Worm (Caenorhabditis elegans) whole organism, L3 larva: Measurements from ENCODE around the gene Y32F6B.1.
A peak's percentile ranks its signal among the peaks of the same experiment; 100 is the strongest.

Experiments used
- R02D3.7 ChIP-seq: fragments of 150-350 bp; optimal IDR thresholded peaks from 2 replicates; lab custom pipeline; 2014; ENCODE audit warnings: missing biosample characterization, missing genetic modification characterization
- ZK546.5 ChIP-seq: sonication (generic microtip); optimal IDR thresholded peaks from 2 replicates; lab custom pipeline; 2017; ENCODE audit warnings: missing biosample characterization, missing genetic modification characterization
- aly-2 ChIP-seq: fragments of 150-350 bp; optimal IDR thresholded peaks from 2 replicates; lab custom pipeline; 2014; ENCODE audit warnings: missing biosample characterization, missing genetic modification characterization
- ama-1 ChIP-seq: fragments of 150-350 bp; optimal IDR thresholded peaks from 2 replicates; lab custom pipeline; 2018
- ceh-28 ChIP-seq: fragments of 150-350 bp; optimal IDR thresholded peaks from 2 replicates; lab custom pipeline; 2014; ENCODE audit warnings: missing biosample characterization, missing genetic modification reagents, missing genetic modification characterization
- ceh-82 ChIP-seq: fragments of 150-350 bp; optimal IDR thresholded peaks from 2 replicates; lab custom pipeline; 2014; ENCODE audit warnings: missing biosample characterization, missing genetic modification characterization
- ceh-9 ChIP-seq: sonication (generic microtip); optimal IDR thresholded peaks from 2 replicates; lab custom pipeline; 2018; ENCODE audit warnings: missing biosample characterization, missing genetic modification characterization
- daf-12 ChIP-seq: fragments of 150-350 bp; optimal IDR thresholded peaks from 2 replicates; lab custom pipeline; 2014; ENCODE audit warnings: missing biosample characterization, missing genetic modification reagents, missing genetic modification characterization
- egl-27 ChIP-seq: sonication (generic microtip); optimal IDR thresholded peaks from 4 replicates; lab custom pipeline; 2017; ENCODE audit warnings: missing biosample characterization, missing genetic modification reagents, missing genetic modification characterization
- egl-5 ChIP-seq: fragments of 150-350 bp; optimal IDR thresholded peaks from 2 replicates; lab custom pipeline; 2017; ENCODE audit warnings: missing biosample characterization, missing genetic modification reagents, missing genetic modification characterization, inconsistent platforms
- elt-1 ChIP-seq: fragments of 150-350 bp; optimal IDR thresholded peaks from 2 replicates; lab custom pipeline; 2014; ENCODE audit warnings: missing biosample characterization, missing genetic modification characterization
- elt-3 ChIP-seq, 3 experiments: fragments of 150-350 bp in 1 of 3; sonication (generic microtip) in 2 of 3; optimal IDR thresholded peaks; 2 replicates in 2 of 3; 4 replicates in 1 of 3; lab custom pipeline; 2014 to 2017; ENCODE audit warnings: missing biosample characterization in 3 of 3, missing genetic modification characterization in 3 of 3
- eor-1 ChIP-seq, 2 experiments: fragments of 150-350 bp; optimal IDR thresholded peaks; 2 replicates each; lab custom pipeline; 2014 to 2018; ENCODE audit warnings: missing biosample characterization in 2 of 2, missing genetic modification characterization in 2 of 2
- fkh-2 ChIP-seq: fragments of 150-350 bp; optimal IDR thresholded peaks from 2 replicates; lab custom pipeline; 2014; ENCODE audit warnings: missing biosample characterization, missing genetic modification reagents, missing genetic modification characterization
- fos-1 ChIP-seq: fragments of 150-350 bp; optimal IDR thresholded peaks from 2 replicates; lab custom pipeline; 2014; ENCODE audit warnings: missing biosample characterization, missing genetic modification characterization
- hmg-11 ChIP-seq: sonication (generic microtip); optimal IDR thresholded peaks from 2 replicates; lab custom pipeline; 2016; ENCODE audit warnings: missing genetic modification characterization, missing compliant biosample characterization
- jun-1 ChIP-seq: fragments of 150-350 bp; optimal IDR thresholded peaks from 2 replicates; lab custom pipeline; 2014; ENCODE audit warnings: missing biosample characterization, missing genetic modification reagents, missing genetic modification characterization
- lin-15B ChIP-seq: fragments of 150-350 bp; optimal IDR thresholded peaks from 2 replicates; lab custom pipeline; 2014; ENCODE audit warnings: missing biosample characterization, missing genetic modification characterization
- lin-39 ChIP-seq: fragments of 150-350 bp; optimal IDR thresholded peaks from 2 replicates; lab custom pipeline; 2018; ENCODE audit warnings: missing biosample characterization, missing genetic modification reagents, missing genetic modification characterization
- lsy-12 ChIP-seq: sonication (generic microtip); optimal IDR thresholded peaks from 2 replicates; lab custom pipeline; 2016; ENCODE audit warnings: mild to moderate bottlenecking, missing genetic modification characterization, missing compliant biosample characterization
- mml-1 ChIP-seq: fragments of 150-350 bp; sonication (generic microtip); optimal IDR thresholded peaks from 3 replicates; lab custom pipeline; 2014; ENCODE audit warnings: missing biosample characterization, missing genetic modification characterization
- nfya-1 ChIP-seq: sonication (generic microtip); optimal IDR thresholded peaks from 2 replicates; lab custom pipeline; 2017; ENCODE audit warnings: missing genetic modification characterization, mild to moderate bottlenecking, missing compliant biosample characterization, antibody characterized with exemption, moderate library complexity; ENCODE audit not compliant: insufficient read depth
- nhr-11 ChIP-seq: fragments of 150-350 bp; optimal IDR thresholded peaks from 2 replicates; lab custom pipeline; 2014; ENCODE audit warnings: missing biosample characterization, missing genetic modification characterization
- nhr-23 ChIP-seq: fragments of 150-350 bp; optimal IDR thresholded peaks from 2 replicates; lab custom pipeline; 2014; ENCODE audit warnings: missing biosample characterization, missing genetic modification reagents, missing genetic modification characterization
- nhr-237 ChIP-seq: fragments of 150-350 bp; optimal IDR thresholded peaks from 2 replicates; lab custom pipeline; 2014; ENCODE audit warnings: missing biosample characterization, missing genetic modification characterization
- nhr-25 ChIP-seq: sonication (generic microtip); optimal IDR thresholded peaks from 2 replicates; lab custom pipeline; 2017; ENCODE audit warnings: missing biosample characterization, missing genetic modification characterization
- nhr-28 ChIP-seq: fragments of 150-350 bp; optimal IDR thresholded peaks from 2 replicates; lab custom pipeline; 2014; ENCODE audit warnings: missing biosample characterization, missing genetic modification characterization
- nhr-43 ChIP-seq: sonication (generic microtip); optimal IDR thresholded peaks from 2 replicates; lab custom pipeline; 2016; ENCODE audit warnings: mild to moderate bottlenecking, missing genetic modification characterization, missing compliant biosample characterization; ENCODE audit not compliant: poor library complexity, severe bottlenecking
- nhr-67 ChIP-seq: fragments of 150-350 bp; optimal IDR thresholded peaks from 2 replicates; lab custom pipeline; 2014; ENCODE audit warnings: missing biosample characterization, missing genetic modification characterization
- nhr-76 ChIP-seq: fragments of 150-350 bp; sonication (generic microtip); optimal IDR thresholded peaks from 5 replicates; lab custom pipeline; 2014; ENCODE audit warnings: missing biosample characterization, missing genetic modification characterization
- nhr-77 ChIP-seq: fragments of 150-350 bp; optimal IDR thresholded peaks from 2 replicates; lab custom pipeline; 2014; ENCODE audit warnings: missing biosample characterization, missing genetic modification characterization
- pha-4 ChIP-seq: fragments of 150-350 bp; optimal IDR thresholded peaks from 2 replicates; lab custom pipeline; 2014; ENCODE audit warnings: missing biosample characterization, missing genetic modification reagents, missing genetic modification characterization
- pqm-1 ChIP-seq: fragments of 150-350 bp; optimal IDR thresholded peaks from 2 replicates; lab custom pipeline; 2017; ENCODE audit warnings: missing biosample characterization, missing genetic modification characterization, inconsistent platforms
- skn-1 ChIP-seq: fragments of 150-350 bp; optimal IDR thresholded peaks from 2 replicates; lab custom pipeline; 2014; ENCODE audit warnings: missing biosample characterization, missing genetic modification characterization
- snpc-4 ChIP-seq: fragments of 150-350 bp; optimal IDR thresholded peaks from 2 replicates; lab custom pipeline; 2014; ENCODE audit warnings: missing biosample characterization, missing genetic modification characterization
- unc-39 ChIP-seq: sonication (generic microtip); optimal IDR thresholded peaks from 4 replicates; lab custom pipeline; 2017; ENCODE audit warnings: missing biosample characterization, missing genetic modification characterization
- unc-62 ChIP-seq: fragments of 150-350 bp; sonication (generic microtip); optimal IDR thresholded peaks from 4 replicates; lab custom pipeline; 2014; ENCODE audit warnings: missing biosample characterization, missing genetic modification reagents, missing genetic modification characterization
- zag-1 ChIP-seq: fragments of 150-350 bp; optimal IDR thresholded peaks from 2 replicates; lab custom pipeline; 2014; ENCODE audit warnings: missing biosample characterization, missing genetic modification characterization
- ztf-11 ChIP-seq: fragments of 150-350 bp; optimal IDR thresholded peaks from 2 replicates; lab custom pipeline; 2014; ENCODE audit warnings: missing biosample characterization, missing genetic modification characterization
- ztf-4 ChIP-seq: fragments of 150-350 bp; optimal IDR thresholded peaks from 2 replicates; lab custom pipeline; 2014; ENCODE audit warnings: missing biosample characterization, missing genetic modification characterization

The Y32F6B.1 gene

ce11 chrV:10462066-10462465, 22.5 kb downstream of the Y32F6B.1 start, which contains the start of gene chw-1:
Gene chw-1, plus strand, starts transcription at chrV:10462282.
- TF ChIP-seq ceh-82 (no peak), lsy-12 (tag; lab: Kevin White, UChicago) (no peak), daf-12 (tag; lab: Kevin White, UChicago) (no peak), lin-15B (tag; lab: Kevin White, UChicago) (no peak), eor-1 (tag; optimal IDR thresholded peaks at IDR 0.05; lab: Kevin White, UChicago) (no peak), nhr-76 (tag; lab: Kevin White, UChicago) (no peak), ama-1 (no peak), egl-5 (tag; lab: Kevin White, UChicago) (no peak), nhr-77 (tag; lab: Kevin White, UChicago) (no peak), ztf-11 (tag; lab: Kevin White, UChicago) (no peak), egl-27 (tag; lab: Kevin White, UChicago) (no peak)

ce11 chrV:10460685-10461084, 23.9 kb downstream of the Y32F6B.1 start:
- TF ChIP-seq lin-39 (tag; lab: Kevin White, UChicago) (no peak), hmg-11 (tag; lab: Kevin White, UChicago) (no peak), elt-1 (tag; lab: Kevin White, UChicago) (no peak), nhr-11 (tag; lab: Kevin White, UChicago) (no peak), pha-4 (tag; lab: Kevin White, UChicago) (no peak), nhr-76 (tag; lab: Kevin White, UChicago) (no peak), nhr-43 (tag; lab: Kevin White, UChicago) (peak; percentile 34), pqm-1 (tag; lab: Kevin White, UChicago) (no peak), elt-3 (tag; optimal IDR thresholded peaks at IDR 0.05; lab: Kevin White, UChicago) (peak in 1 of 3 experiments; percentile 9)

- no peak for TF ChIP-seq ceh-9 (tag; lab: Kevin White, UChicago)
- TF ChIP-seq zag-1 = no peak
- TF ChIP-seq pqm-1 (tag; lab: Kevin White, UChicago) = no peak
- TF ChIP-seq pha-4 (tag; lab: Kevin White, UChicago) = no peak
- no peak for TF ChIP-seq ceh-28
- no peak for TF ChIP-seq ztf-11 (tag; lab: Kevin White, UChicago)
- no peak for TF ChIP-seq hmg-11 (tag; lab: Kevin White, UChicago)
These were observed 27.3 kb downstream of the Y32F6B.1 start, which contains the start of gene F22E12.1 for ce11 chrV:10457247-10457646. Gene F22E12.1, minus strand, starts transcription at chrV:10457347.

ce11 chrV:10453466-10453865, 31.1 kb downstream of the Y32F6B.1 start, which contains the start of gene Y32F6A.5:
Gene Y32F6A.5, minus strand, starts transcription at chrV:10453605.
- TF ChIP-seq nfya-1 = peak; percentile 32
- TF ChIP-seq ama-1 = no peak

- TF ChIP-seq aly-2 (tag; lab: Kevin White, UChicago) (no peak), egl-27 (tag; lab: Kevin White, UChicago) (no peak), nhr-11 (tag; lab: Kevin White, UChicago) (no peak), nfya-1 (peak; percentile 49), mml-1 (tag; lab: Kevin White, UChicago) (no peak), ceh-9 (tag; lab: Kevin White, UChicago) (no peak), lsy-12 (tag; lab: Kevin White, UChicago) (no peak), zag-1 (no peak), unc-62 (GFP tag; lab: Kevin White, UChicago) (no peak), nhr-25 (tag; lab: Kevin White, UChicago) (no peak), ztf-4 (tag; lab: Kevin White, UChicago) (no peak), skn-1 (tag; lab: Kevin White, UChicago) (no peak), fos-1 (tag; lab: Kevin White, UChicago) (no peak), nhr-237 (tag; lab: Kevin White, UChicago) (no peak), elt-3 (tag; optimal IDR thresholded peaks at IDR 0.05; lab: Kevin White, UChicago) (no peak), fkh-2 (tag; lab: Kevin White, UChicago) (no peak), nhr-28 (no peak), nhr-23 (tag; lab: Kevin White, UChicago) (no peak), pqm-1 (tag; lab: Kevin White, UChicago) (no peak), elt-1 (tag; lab: Kevin White, UChicago) (no peak), jun-1 (no peak), ZK546.5 (tag; lab: Kevin White, UChicago) (no peak), R02D3.7 (no peak), pha-4 (tag; lab: Kevin White, UChicago) (peak; percentile 3), ceh-82 (no peak), unc-39 (tag; lab: Kevin White, UChicago) (no peak), snpc-4 (tag; lab: Kevin White, UChicago) (no peak), nhr-77 (tag; lab: Kevin White, UChicago) (no peak), nhr-76 (tag; lab: Kevin White, UChicago) (no peak), lin-39 (tag; lab: Kevin White, UChicago) (no peak), nhr-67 (tag; lab: Kevin White, UChicago) (no peak), daf-12 (tag; lab: Kevin White, UChicago) (no peak), nhr-43 (tag; lab: Kevin White, UChicago) (peak; percentile 15), egl-5 (tag; lab: Kevin White, UChicago) (no peak)
These were observed 43.2 kb downstream of the Y32F6B.1 start, which contains the start of gene pap-1 for ce11 chrV:10441135-10442024. Gene pap-1, plus strand, starts transcription at chrV:10441974.
